Fruit fly (Drosophila melanogaster): Measurements from ENCODE around the gene CG13455.

DNA sequence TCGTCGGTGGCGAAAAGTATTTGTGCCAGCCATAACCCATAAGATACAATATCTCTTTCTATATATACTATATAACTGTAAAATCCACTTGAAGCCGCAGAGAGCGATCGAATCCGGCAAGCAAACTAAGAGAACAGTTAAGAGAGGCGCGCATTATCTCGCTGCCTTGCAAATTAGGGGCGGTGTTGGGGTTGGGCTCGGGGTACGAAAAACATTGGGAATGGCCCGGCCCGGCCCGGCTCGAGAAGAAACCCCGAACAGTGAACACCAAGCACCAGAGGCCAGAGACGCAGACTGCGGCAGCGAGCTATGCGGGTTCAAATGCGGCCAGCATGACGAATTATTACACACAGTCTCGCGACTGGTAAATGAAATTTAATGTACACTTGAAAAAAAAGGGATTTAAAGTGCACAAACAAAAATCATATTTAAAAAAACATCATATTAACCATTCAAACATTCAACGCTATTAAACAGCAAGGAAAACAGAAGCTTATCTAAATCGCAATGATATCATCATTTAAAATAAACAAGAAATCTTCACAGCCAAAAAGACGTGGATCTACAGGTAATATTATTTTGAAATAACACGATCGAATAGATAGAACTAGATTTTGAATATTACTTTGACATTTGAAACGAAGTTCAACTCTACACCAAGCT, 36.1 kb downstream of the CG13455 start:
- TF ChIP-seq CG8478 (optimal IDR thresholded peaks at IDR 0.05) (no peak), CTCF (optimal IDR thresholded peaks at IDR 0.05) (no peak)
